Worm (Caenorhabditis elegans) whole organism, L3 larva: ENCODE measurements around the gene C49F8.1.

Experiments used
- ceh-82 ChIP-seq: fragments of 150-350 bp; optimal IDR thresholded peaks from 2 replicates; lab custom pipeline; 2014; ENCODE audit warnings: missing biosample characterization, missing genetic modification characterization
- fos-1 ChIP-seq: fragments of 150-350 bp; optimal IDR thresholded peaks from 2 replicates; lab custom pipeline; 2014; ENCODE audit warnings: missing biosample characterization, missing genetic modification characterization
- sea-2 ChIP-seq: fragments of 150-350 bp; sonication (generic microtip); optimal IDR thresholded peaks from 4 replicates; lab custom pipeline; 2014; ENCODE audit warnings: missing biosample characterization, missing genetic modification reagents, missing genetic modification characterization
- snpc-4 ChIP-seq: fragments of 150-350 bp; optimal IDR thresholded peaks from 2 replicates; lab custom pipeline; 2014; ENCODE audit warnings: missing biosample characterization, missing genetic modification characterization

DNA sequence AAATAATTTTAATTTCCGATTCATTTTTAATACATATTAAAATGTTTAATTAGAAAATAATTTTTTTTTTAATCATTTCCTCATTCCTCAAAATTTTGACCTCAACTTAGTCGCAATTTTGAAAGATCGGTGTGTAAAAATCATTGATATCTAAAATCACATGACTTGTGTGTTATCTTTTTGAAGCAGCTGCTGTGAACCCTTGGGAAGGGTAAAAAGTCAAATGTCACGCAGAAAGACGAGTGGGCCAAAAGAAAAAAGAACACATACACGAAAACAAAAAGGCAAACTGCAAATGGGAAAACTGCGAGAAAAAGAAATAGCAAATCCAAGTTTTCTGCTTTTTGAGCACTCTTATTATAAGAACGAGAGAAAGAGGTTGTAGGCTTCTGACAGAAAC is 18.5 kb upstream of the C49F8.1 start:
- TF ChIP-seq snpc-4 (tag; lab: Kevin White, UChicago) (no peak), fos-1 (no peak), ceh-82 (tag; lab: Kevin White, UChicago) (no peak), sea-2 (GFP tag; lab: Kevin White, UChicago) (no peak)
